Worm (Caenorhabditis elegans): ENCODE measurements around the gene nspg-4.

DNA sequence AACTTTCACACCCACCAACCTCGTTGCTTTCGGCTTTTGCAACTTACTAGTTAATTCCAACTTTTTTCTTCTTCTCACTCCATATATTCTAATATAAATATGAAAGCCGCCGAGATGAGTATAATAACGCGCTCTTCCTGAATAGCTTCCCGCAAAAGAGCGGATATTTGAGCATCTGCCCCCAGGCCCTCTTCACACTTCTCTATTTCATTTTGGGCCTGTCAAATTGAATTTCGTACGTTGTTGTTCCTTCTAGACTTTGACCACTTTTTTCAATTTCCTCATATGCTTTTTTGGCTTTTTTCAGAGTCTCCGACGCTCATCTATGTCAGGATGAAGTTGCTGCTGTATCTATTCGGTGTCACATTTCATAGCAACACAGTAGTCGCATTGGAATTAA lies 35.2 kb downstream of the nspg-4 start, which contains the start of gene ddr-2:
- TF ChIP-seq W03F9.2 (tag; optimal IDR thresholded peaks at IDR 0.05): no peak
- no peak for TF ChIP-seq dao-5 (tag; optimal IDR thresholded peaks at IDR 0.05)
- no peak for TF ChIP-seq him-1 (tag; optimal IDR thresholded peaks at IDR 0.05)

Measured in whole organism, L4/young adult.